Fruit fly (Drosophila melanogaster) whole organism, embryonic: Measurements from ENCODE around the gene dpy.

Source experiments
- Atf3 ChIP-seq: fragments of 200-800 bp; sonication (Bioruptor generic); optimal IDR thresholded peaks from 3 replicates; lab custom pipeline; 2016; ENCODE audit warnings: missing biosample characterization, missing genetic modification characterization
- Atf6 ChIP-seq: fragments of 200-800 bp; sonication (Bioruptor generic); IDR thresholded peaks from 2 replicates; pipeline ENCODE4 v1.3.6; 2022; ENCODE audit warnings: missing biosample characterization, missing genetic modification characterization
- BtbVII ChIP-seq: fragments of 200-800 bp; sonication (Bioruptor generic); optimal IDR thresholded peaks from 3 replicates; lab custom pipeline; 2017; ENCODE audit warnings: missing biosample characterization, mild to moderate bottlenecking, missing genetic modification characterization
- Bteb2 ChIP-seq: fragments of 200-800 bp; sonication (Bioruptor generic); optimal IDR thresholded peaks from 2 replicates; lab custom pipeline; 2016; ENCODE audit warnings: missing biosample characterization, missing genetic modification characterization
- CG1024 ChIP-seq: fragments of 200-800 bp; sonication (Bioruptor generic); IDR thresholded peaks from 2 replicates; pipeline ENCODE4 v1.3.6; 2022; ENCODE audit warnings: missing biosample characterization, missing genetic modification characterization
- CG10321 ChIP-seq: fragments of 200-800 bp; sonication (Bioruptor generic); IDR thresholded peaks from 2 replicates; pipeline ENCODE4 v1.3.6; 2022; ENCODE audit warnings: missing biosample characterization, missing genetic modification characterization
- CG11696 ChIP-seq: fragments of 200-800 bp; sonication (Bioruptor generic); IDR thresholded peaks from 2 replicates; pipeline ENCODE4 v1.3.6; 2022; ENCODE audit warnings: missing biosample characterization, missing genetic modification characterization
- CG12219 ChIP-seq: fragments of 200-800 bp; sonication (Bioruptor generic); optimal IDR thresholded peaks from 3 replicates; lab custom pipeline; 2018; ENCODE audit warnings: missing biosample characterization, mild to moderate bottlenecking, missing genetic modification characterization
- CG13287 ChIP-seq: fragments of 200-800 bp; sonication (Bioruptor generic); IDR thresholded peaks from 2 replicates; pipeline ENCODE4 v1.3.6; 2022; ENCODE audit warnings: missing biosample characterization, missing genetic modification characterization; ENCODE audit not compliant: partially characterized antibody
- CG15011 ChIP-seq: fragments of 200-800 bp; sonication (Bioruptor generic); optimal IDR thresholded peaks from 3 replicates; lab custom pipeline; 2018; ENCODE audit warnings: missing biosample characterization, mild to moderate bottlenecking, missing genetic modification characterization
- CG15514 ChIP-seq: fragments of 200-800 bp; sonication (Bioruptor generic); optimal IDR thresholded peaks from 3 replicates; lab custom pipeline; 2017; ENCODE audit warnings: missing biosample characterization, missing genetic modification characterization, mild to moderate bottlenecking, moderate library complexity, missing genetic modification reagents
- CG15696 ChIP-seq: fragments of 200-800 bp; sonication (Bioruptor generic); optimal IDR thresholded peaks from 2 replicates; lab custom pipeline; 2019; ENCODE audit warnings: missing biosample characterization, mild to moderate bottlenecking, missing genetic modification characterization, moderate library complexity
- CG16863 ChIP-seq: fragments of 200-800 bp; sonication (Bioruptor generic); optimal IDR thresholded peaks from 3 replicates; lab custom pipeline; 2016; ENCODE audit warnings: missing biosample characterization, missing genetic modification characterization
- CG17186 ChIP-seq: fragments of 200-800 bp; sonication (Bioruptor generic); optimal IDR thresholded peaks from 3 replicates; lab custom pipeline; 2017; ENCODE audit warnings: missing biosample characterization, missing genetic modification reagents, missing genetic modification characterization
- CG1792 ChIP-seq: fragments of 200-800 bp; sonication (Bioruptor generic); optimal IDR thresholded peaks from 2 replicates; lab custom pipeline; 2016; ENCODE audit warnings: missing biosample characterization, missing genetic modification characterization
- CG30020 ChIP-seq: fragments of 200-800 bp; optimal IDR thresholded peaks from 2 replicates; lab custom pipeline; 2019; ENCODE audit warnings: missing biosample characterization, mild to moderate bottlenecking, missing genetic modification characterization, moderate library complexity
- CG31365 ChIP-seq: fragments of 200-800 bp; sonication (Bioruptor generic); optimal IDR thresholded peaks from 2 replicates; lab custom pipeline; 2018; ENCODE audit warnings: missing biosample characterization, mild to moderate bottlenecking, missing genetic modification characterization
- CG3281 ChIP-seq: fragments of 200-800 bp; sonication (Bioruptor generic); optimal IDR thresholded peaks from 3 replicates; lab custom pipeline; 2017; ENCODE audit warnings: missing biosample characterization, mild to moderate bottlenecking, missing genetic modification characterization
- CG4707 ChIP-seq: fragments of 200-800 bp; sonication (Bioruptor generic); optimal IDR thresholded peaks from 2 replicates; lab custom pipeline; 2018; ENCODE audit warnings: missing biosample characterization, mild to moderate bottlenecking, missing genetic modification characterization, moderate library complexity
- CG6683 ChIP-seq: fragments of 200-800 bp; sonication (Bioruptor generic); optimal IDR thresholded peaks from 2 replicates; lab custom pipeline; 2017; ENCODE audit warnings: missing biosample characterization, mild to moderate bottlenecking, missing genetic modification characterization, missing genetic modification reagents
- CG7556 ChIP-seq: fragments of 200-800 bp; sonication (Bioruptor generic); optimal IDR thresholded peaks from 2 replicates; lab custom pipeline; 2017; ENCODE audit warnings: missing biosample characterization, mild to moderate bottlenecking, missing genetic modification characterization
- CG7987 ChIP-seq: fragments of 200-800 bp; sonication (Bioruptor generic); optimal IDR thresholded peaks from 2 replicates; lab custom pipeline; 2018; ENCODE audit warnings: missing biosample characterization, mild to moderate bottlenecking, missing genetic modification characterization, moderate library complexity
- CG8944 ChIP-seq: fragments of 200-800 bp; sonication (Bioruptor generic); optimal IDR thresholded peaks from 3 replicates; lab custom pipeline; 2016; ENCODE audit warnings: missing biosample characterization, missing genetic modification characterization
- Dbx ChIP-seq: fragments of 200-800 bp; sonication (Bioruptor generic); IDR thresholded peaks from 3 replicates; pipeline ENCODE4 v1.3.6; 2022; ENCODE audit warnings: missing biosample characterization, missing genetic modification characterization
- E2f1 ChIP-seq: fragments of 200-800 bp; sonication (Bioruptor generic); IDR thresholded peaks from 2 replicates; pipeline ENCODE4 v1.3.6; 2022; ENCODE audit warnings: missing biosample characterization, missing genetic modification characterization
- HLH3B ChIP-seq: fragments of 200-800 bp; sonication (Bioruptor generic); IDR thresholded peaks from 2 replicates; pipeline ENCODE4 v1.3.6; 2022; ENCODE audit warnings: missing biosample characterization, missing genetic modification characterization
- NC2α ChIP-seq: fragments of 200-800 bp; sonication (Bioruptor generic); optimal IDR thresholded peaks from 2 replicates; lab custom pipeline; 2016; ENCODE audit warnings: missing biosample characterization, missing genetic modification characterization
- NfI ChIP-seq: fragments of 200-800 bp; sonication (Bioruptor generic); optimal IDR thresholded peaks from 3 replicates; lab custom pipeline; 2018; ENCODE audit warnings: missing biosample characterization, mild to moderate bottlenecking, missing genetic modification characterization, moderate library complexity
- Pdp1 ChIP-seq, 2 experiments: fragments of 200-800 bp; sonication (Bioruptor generic); optimal IDR thresholded peaks; 3 replicates each; lab custom pipeline; 2016; ENCODE audit warnings: missing biosample characterization in 2 of 2, missing genetic modification characterization in 2 of 2, mild to moderate bottlenecking in 1 of 2, moderate library complexity in 1 of 2
- Ssrp ChIP-seq: fragments of 200-800 bp; sonication (Bioruptor generic); optimal IDR thresholded peaks from 2 replicates; lab custom pipeline; 2018; ENCODE audit warnings: missing biosample characterization, mild to moderate bottlenecking, missing genetic modification characterization, moderate library complexity
- ato ChIP-seq: fragments of 200-800 bp; sonication (Bioruptor generic); IDR thresholded peaks from 2 replicates; pipeline ENCODE4 v1.3.6; 2022; ENCODE audit warnings: missing biosample characterization, missing genetic modification characterization; ENCODE audit not compliant: partially characterized antibody
- bcd ChIP-seq: fragments of 200-800 bp; sonication (Bioruptor generic); optimal IDR thresholded peaks from 2 replicates; lab custom pipeline; 2017; ENCODE audit warnings: missing biosample characterization, mild to moderate bottlenecking, missing genetic modification characterization
- bigmax ChIP-seq: fragments of 200-800 bp; sonication (Bioruptor generic); optimal IDR thresholded peaks from 2 replicates; lab custom pipeline; 2018; ENCODE audit warnings: missing biosample characterization, mild to moderate bottlenecking, missing genetic modification characterization
- bsh ChIP-seq, 2 experiments: fragments of 200-800 bp; sonication (Bioruptor generic); optimal IDR thresholded peaks; 2 replicates each; lab custom pipeline; 2017 to 2018; ENCODE audit warnings: mild to moderate bottlenecking in 2 of 2, missing biosample characterization in 2 of 2, missing genetic modification characterization in 2 of 2, moderate library complexity in 1 of 2
- dmrt11E ChIP-seq: fragments of 200-800 bp; sonication (Bioruptor generic); optimal IDR thresholded peaks from 3 replicates; lab custom pipeline; 2018; ENCODE audit warnings: missing biosample characterization, mild to moderate bottlenecking, missing genetic modification characterization, moderate library complexity
- esg ChIP-seq: fragments of 200-800 bp; sonication (Bioruptor generic); conservative IDR thresholded peaks from 2 replicates; pipeline ENCODE4 v1.3.6; 2022; ENCODE audit warnings: missing biosample characterization, missing genetic modification characterization
- gt ChIP-seq: fragments of 200-800 bp; sonication (Bioruptor generic); IDR thresholded peaks from 2 replicates; pipeline ENCODE4 v1.3.6; 2022; ENCODE audit warnings: missing biosample characterization, missing genetic modification characterization
- hb ChIP-seq: fragments of 200-800 bp; sonication (Bioruptor generic); IDR thresholded peaks from 3 replicates; pipeline ENCODE4 v1.3.6; 2022; ENCODE audit warnings: missing biosample characterization, missing genetic modification characterization; ENCODE audit not compliant: partially characterized antibody
- inv ChIP-seq: fragments of 200-800 bp; sonication (Bioruptor generic); IDR thresholded peaks from 2 replicates; pipeline ENCODE4 v1.3.6; 2022; ENCODE audit warnings: missing biosample characterization, missing genetic modification characterization; ENCODE audit not compliant: partially characterized antibody
- jigr1 ChIP-seq: fragments of 200-800 bp; sonication (Bioruptor generic); IDR thresholded peaks from 3 replicates; pipeline ENCODE4 v1.3.6; 2022; ENCODE audit warnings: missing biosample characterization, missing genetic modification characterization
- jumu ChIP-seq: fragments of 200-800 bp; sonication (Bioruptor generic); optimal IDR thresholded peaks from 3 replicates; lab custom pipeline; 2016; ENCODE audit warnings: missing biosample characterization, missing genetic modification characterization
- odd ChIP-seq: fragments of 200-800 bp; sonication (Bioruptor generic); optimal IDR thresholded peaks from 2 replicates; lab custom pipeline; 2017; ENCODE audit warnings: missing biosample characterization, mild to moderate bottlenecking, missing genetic modification characterization
- pan ChIP-seq, 4 experiments: fragments of >200 bp in 3 of 4; fragments of 200-800 bp in 1 of 4; sonication (Bioruptor generic) in 1 of 4; optimal IDR thresholded peaks in 3 of 4; IDR thresholded peaks in 1 of 4; 2 replicates each; pipeline versions ENCODE4 v1.3.6 to Lab custom; 2017 to 2022; ENCODE audit warnings: missing biosample characterization in 2 of 4, missing genetic modification characterization in 2 of 4, mixed read lengths in 1 of 4
- schlank ChIP-seq: fragments of 200-800 bp; sonication (Bioruptor generic); optimal IDR thresholded peaks from 2 replicates; lab custom pipeline; 2018; ENCODE audit warnings: missing biosample characterization, mild to moderate bottlenecking, missing genetic modification characterization
- slbo ChIP-seq: fragments of 200-800 bp; sonication (Bioruptor generic); IDR thresholded peaks from 2 replicates; pipeline ENCODE4 v1.3.6; 2022; ENCODE audit warnings: missing biosample characterization, missing genetic modification characterization
- slou ChIP-seq: fragments of 200-800 bp; sonication (Bioruptor generic); optimal IDR thresholded peaks from 3 replicates; lab custom pipeline; 2016; ENCODE audit warnings: missing biosample characterization, missing genetic modification characterization
- tin ChIP-seq: fragments of 200-800 bp; sonication (Bioruptor generic); optimal IDR thresholded peaks from 3 replicates; lab custom pipeline; 2016; ENCODE audit warnings: missing biosample characterization, missing genetic modification characterization
- trem ChIP-seq: fragments of 200-800 bp; optimal IDR thresholded peaks from 3 replicates; lab custom pipeline; 2019; ENCODE audit warnings: missing biosample characterization, mild to moderate bottlenecking, missing genetic modification characterization, moderate library complexity
- wor ChIP-seq: fragments of 200-800 bp; sonication (Bioruptor generic); IDR thresholded peaks from 2 replicates; pipeline ENCODE4 v1.3.6; 2022; ENCODE audit warnings: missing biosample characterization, missing genetic modification characterization
- zfh1 ChIP-seq: fragments of 200-800 bp; sonication (Bioruptor generic); IDR thresholded peaks from 3 replicates; pipeline ENCODE4 v1.3.6; 2022; ENCODE audit warnings: missing biosample characterization, missing genetic modification characterization

Gene dpy

dm6 chr2L:4456539-4456994 lies 157.5 kb downstream of the dpy start, which contains the start of gene Gs1l (continued):
- peak; percentile 45 for TF ChIP-seq bcd (GFP tag; lab: Kevin White, UChicago)
- no peak for TF ChIP-seq tin (GFP tag; lab: Kevin White, UChicago)
- TF ChIP-seq odd = no peak
- TF ChIP-seq CG1792 (GFP tag; lab: Kevin White, UChicago) = no peak
- TF ChIP-seq jigr1 (GFP tag; lab: Robert Waterston, UW) = no peak
- TF ChIP-seq pan (optimal IDR thresholded peaks at IDR 0.05; lab: Kevin White, UChicago) = no peak
- TF ChIP-seq pan (GFP tag; optimal IDR thresholded peaks at IDR 0.05 in 1 of 2, IDR thresholded peaks at IDR 0.05 in 1 of 2) = no peak
- no peak for TF ChIP-seq CG4707
- TF ChIP-seq Ssrp (tag; lab: Kevin White, UChicago) = peak; percentile 42
- TF ChIP-seq bsh (GFP tag; optimal IDR thresholded peaks at IDR 0.05; lab: Kevin White, UChicago) = no peak
- TF ChIP-seq CG7987 = no peak
- no peak for TF ChIP-seq CG16863
- no peak for TF ChIP-seq CG7556 (GFP tag; lab: Kevin White, UChicago)
- TF ChIP-seq CG1024 (GFP tag; lab: Robert Waterston, UW) = no peak
- no peak for TF ChIP-seq BtbVII (GFP tag; lab: Kevin White, UChicago)
- TF ChIP-seq CG10321 (GFP tag; lab: Robert Waterston, UW) = no peak
- no peak for TF ChIP-seq schlank
- no peak for TF ChIP-seq wor
- TF ChIP-seq dmrt11E (tag; lab: Kevin White, UChicago) = no peak
- no peak for TF ChIP-seq Bteb2 (GFP tag; lab: Kevin White, UChicago)
- no peak for TF ChIP-seq Atf3 (GFP tag; lab: Kevin White, UChicago)
- peak; percentile 14 for TF ChIP-seq NfI (GFP tag; lab: Kevin White, UChicago)
- TF ChIP-seq CG11696 (GFP tag; lab: Robert Waterston, UW) = 0 out of 2 replicates have a peak, but pooled peaks have one; percentile 8
- TF ChIP-seq Pdp1 (GFP tag; optimal IDR thresholded peaks at IDR 0.05; lab: Kevin White, UChicago) = peak in 1 of 2 experiments; percentile 11
- TF ChIP-seq zfh1 (GFP tag; lab: Robert Waterston, UW) = no peak
- no peak for TF ChIP-seq NC2α
- no peak for TF ChIP-seq CG15696 (tag; lab: Kevin White, UChicago)
- TF ChIP-seq CG17186 (GFP tag; lab: Kevin White, UChicago) = no peak
- no peak for TF ChIP-seq inv (GFP tag; lab: Robert Waterston, UW)
- no peak for TF ChIP-seq slou (GFP tag; lab: Kevin White, UChicago)
- no peak for TF ChIP-seq ato
- peak; percentile 76; the same call in 2 of the 3 replicates for TF ChIP-seq Dbx
- no peak for TF ChIP-seq trem (tag; lab: Kevin White, UChicago)
- TF ChIP-seq CG31365 (tag; lab: Kevin White, UChicago) = no peak
- TF ChIP-seq esg (GFP tag; lab: Robert Waterston, UW) = no peak
- no peak for TF ChIP-seq CG12219
- TF ChIP-seq CG30020 (tag; lab: Kevin White, UChicago) = no peak
- TF ChIP-seq CG13287 (GFP tag; lab: Robert Waterston, UW) = no peak; the same call in 1 of the 2 replicates
- TF ChIP-seq gt = no peak
- no peak for TF ChIP-seq Atf6 (GFP tag; lab: Robert Waterston, UW)
- no peak for TF ChIP-seq HLH3B (GFP tag; lab: Robert Waterston, UW)
- TF ChIP-seq CG15011 (GFP tag; lab: Kevin White, UChicago) = no peak
- TF ChIP-seq E2f1 = peak; percentile 28; the same call in 1 of the 2 replicates
- peak; percentile 47; the same call in 1 of the 2 replicates for TF ChIP-seq slbo (GFP tag; lab: Robert Waterston, UW)
- peak; percentile 37 for TF ChIP-seq CG15514 (GFP tag; lab: Kevin White, UChicago)
- no peak for TF ChIP-seq CG6683 (GFP tag; lab: Kevin White, UChicago)
- TF ChIP-seq bigmax = no peak
- TF ChIP-seq CG3281 (GFP tag; lab: Kevin White, UChicago) = no peak
- TF ChIP-seq hb (GFP tag; lab: Robert Waterston, UW) = no peak
- TF ChIP-seq jumu (GFP tag; lab: Kevin White, UChicago) = no peak
- TF ChIP-seq CG8944 (GFP tag; lab: Kevin White, UChicago) = no peak
